Worm (Caenorhabditis elegans) whole organism, L3 larva: Measurements from ENCODE around the gene srj-6.

Source experiments
- R02D3.7 ChIP-seq: fragments of 150-350 bp; optimal IDR thresholded peaks from 2 replicates; lab custom pipeline; 2014; ENCODE audit warnings: missing biosample characterization, missing genetic modification characterization
- ZK546.5 ChIP-seq: sonication (generic microtip); optimal IDR thresholded peaks from 2 replicates; lab custom pipeline; 2017; ENCODE audit warnings: missing biosample characterization, missing genetic modification characterization
- ama-1 ChIP-seq: fragments of 150-350 bp; optimal IDR thresholded peaks from 2 replicates; lab custom pipeline; 2018
- daf-12 ChIP-seq: fragments of 150-350 bp; optimal IDR thresholded peaks from 2 replicates; lab custom pipeline; 2014; ENCODE audit warnings: missing biosample characterization, missing genetic modification reagents, missing genetic modification characterization
- egl-27 ChIP-seq: sonication (generic microtip); optimal IDR thresholded peaks from 4 replicates; lab custom pipeline; 2017; ENCODE audit warnings: missing biosample characterization, missing genetic modification reagents, missing genetic modification characterization
- egl-5 ChIP-seq: fragments of 150-350 bp; optimal IDR thresholded peaks from 2 replicates; lab custom pipeline; 2017; ENCODE audit warnings: missing biosample characterization, missing genetic modification reagents, missing genetic modification characterization, inconsistent platforms
- elt-2 ChIP-seq: sonication (generic microtip); optimal IDR thresholded peaks from 2 replicates; lab custom pipeline; 2016; ENCODE audit warnings: missing genetic modification reagents, mild to moderate bottlenecking, missing genetic modification characterization, missing compliant biosample characterization
- eor-1 ChIP-seq, 2 experiments: fragments of 150-350 bp; optimal IDR thresholded peaks; 2 replicates each; lab custom pipeline; 2014 to 2018; ENCODE audit warnings: missing biosample characterization in 2 of 2, missing genetic modification characterization in 2 of 2
- fkh-10 ChIP-seq: sonication (generic microtip); optimal IDR thresholded peaks from 2 replicates; lab custom pipeline; 2017; ENCODE audit warnings: missing biosample characterization, missing genetic modification reagents, missing genetic modification characterization
- fos-1 ChIP-seq: fragments of 150-350 bp; optimal IDR thresholded peaks from 2 replicates; lab custom pipeline; 2014; ENCODE audit warnings: missing biosample characterization, missing genetic modification characterization
- hmg-11 ChIP-seq: sonication (generic microtip); optimal IDR thresholded peaks from 2 replicates; lab custom pipeline; 2016; ENCODE audit warnings: missing genetic modification characterization, missing compliant biosample characterization
- lin-39 ChIP-seq: fragments of 150-350 bp; optimal IDR thresholded peaks from 2 replicates; lab custom pipeline; 2018; ENCODE audit warnings: missing biosample characterization, missing genetic modification reagents, missing genetic modification characterization
- lsy-12 ChIP-seq: sonication (generic microtip); optimal IDR thresholded peaks from 2 replicates; lab custom pipeline; 2016; ENCODE audit warnings: mild to moderate bottlenecking, missing genetic modification characterization, missing compliant biosample characterization
- mdl-1 ChIP-seq: fragments of 150-350 bp; optimal IDR thresholded peaks from 2 replicates; lab custom pipeline; 2014; ENCODE audit warnings: missing biosample characterization, missing genetic modification characterization
- nhr-11 ChIP-seq: fragments of 150-350 bp; optimal IDR thresholded peaks from 2 replicates; lab custom pipeline; 2014; ENCODE audit warnings: missing biosample characterization, missing genetic modification characterization
- nhr-12 ChIP-seq: fragments of 150-350 bp; optimal IDR thresholded peaks from 2 replicates; lab custom pipeline; 2014; ENCODE audit warnings: missing biosample characterization, missing genetic modification characterization
- nhr-23 ChIP-seq: fragments of 150-350 bp; optimal IDR thresholded peaks from 2 replicates; lab custom pipeline; 2014; ENCODE audit warnings: missing biosample characterization, missing genetic modification reagents, missing genetic modification characterization
- nhr-25 ChIP-seq: sonication (generic microtip); optimal IDR thresholded peaks from 2 replicates; lab custom pipeline; 2017; ENCODE audit warnings: missing biosample characterization, missing genetic modification characterization
- nhr-28 ChIP-seq: fragments of 150-350 bp; optimal IDR thresholded peaks from 2 replicates; lab custom pipeline; 2014; ENCODE audit warnings: missing biosample characterization, missing genetic modification characterization
- nhr-67 ChIP-seq: fragments of 150-350 bp; optimal IDR thresholded peaks from 2 replicates; lab custom pipeline; 2014; ENCODE audit warnings: missing biosample characterization, missing genetic modification characterization
- nhr-76 ChIP-seq: fragments of 150-350 bp; sonication (generic microtip); optimal IDR thresholded peaks from 5 replicates; lab custom pipeline; 2014; ENCODE audit warnings: missing biosample characterization, missing genetic modification characterization
- pha-4 ChIP-seq: fragments of 150-350 bp; optimal IDR thresholded peaks from 2 replicates; lab custom pipeline; 2014; ENCODE audit warnings: missing biosample characterization, missing genetic modification reagents, missing genetic modification characterization
- pqm-1 ChIP-seq: fragments of 150-350 bp; optimal IDR thresholded peaks from 2 replicates; lab custom pipeline; 2017; ENCODE audit warnings: missing biosample characterization, missing genetic modification characterization, inconsistent platforms
- sea-2 ChIP-seq: fragments of 150-350 bp; sonication (generic microtip); optimal IDR thresholded peaks from 4 replicates; lab custom pipeline; 2014; ENCODE audit warnings: missing biosample characterization, missing genetic modification reagents, missing genetic modification characterization
- skn-1 ChIP-seq: fragments of 150-350 bp; optimal IDR thresholded peaks from 2 replicates; lab custom pipeline; 2014; ENCODE audit warnings: missing biosample characterization, missing genetic modification characterization
- snpc-4 ChIP-seq: fragments of 150-350 bp; optimal IDR thresholded peaks from 2 replicates; lab custom pipeline; 2014; ENCODE audit warnings: missing biosample characterization, missing genetic modification characterization
- unc-39 ChIP-seq: sonication (generic microtip); optimal IDR thresholded peaks from 4 replicates; lab custom pipeline; 2017; ENCODE audit warnings: missing biosample characterization, missing genetic modification characterization
- zag-1 ChIP-seq: fragments of 150-350 bp; optimal IDR thresholded peaks from 2 replicates; lab custom pipeline; 2014; ENCODE audit warnings: missing biosample characterization, missing genetic modification characterization
- ztf-4 ChIP-seq: fragments of 150-350 bp; optimal IDR thresholded peaks from 2 replicates; lab custom pipeline; 2014; ENCODE audit warnings: missing biosample characterization, missing genetic modification characterization

srj-6 gene

ce11 chrV:660210-660609 lies 5.9 kb upstream of the srj-6 start, which contains the start of gene F31F4.17:
Gene F31F4.17, minus strand, starts transcription at chrV:660310.
- TF ChIP-seq daf-12 (tag; lab: Kevin White, UChicago) (no peak), ama-1 (lab: Kevin White, UChicago) (no peak), sea-2 (GFP tag; lab: Kevin White, UChicago) (no peak), nhr-67 (tag; lab: Kevin White, UChicago) (no peak), R02D3.7 (tag; lab: Kevin White, UChicago) (no peak), skn-1 (tag; lab: Kevin White, UChicago) (no peak)
- TF ChIP-seq, all 47 proteins: peak for 0

ce11 chrV:657678-658077 lies 3.4 kb upstream of the srj-6 start, which contains the start of gene srh-246:
Gene srh-246, minus strand, starts transcription at chrV:657778.
- no peak for TF ChIP-seq zag-1 (tag; lab: Kevin White, UChicago)
- TF ChIP-seq ama-1 (lab: Kevin White, UChicago) = no peak

DNA sequence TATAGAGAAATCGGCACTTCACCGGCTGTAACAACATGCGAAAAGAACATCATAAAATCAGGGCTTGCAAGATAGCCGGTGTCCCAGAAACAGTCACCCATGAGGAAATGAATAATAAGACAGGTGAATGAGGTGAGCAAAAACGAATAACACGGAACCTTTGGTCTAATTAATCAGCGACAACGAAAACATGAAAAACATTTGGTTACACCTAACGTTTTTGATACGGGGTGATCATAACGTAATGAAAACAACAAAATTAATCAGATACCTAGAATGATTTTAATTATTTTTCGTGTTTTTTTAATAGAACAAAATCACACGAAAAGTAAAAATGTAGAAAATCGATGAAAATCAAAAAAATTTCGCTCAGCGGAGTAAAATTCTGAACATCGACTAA lies 1.5 kb upstream of the srj-6 start, which contains the start of gene srh-245:
TSS of gene srh-245 (minus strand) at position 101 of the 400 bp plus-strand sequence.
- TF ChIP-seq snpc-4 (tag; lab: Kevin White, UChicago) = no peak
- TF ChIP-seq egl-5 (tag; lab: Kevin White, UChicago) = no peak
- TF ChIP-seq hmg-11 (tag; lab: Kevin White, UChicago) = no peak
- no peak for TF ChIP-seq nhr-25 (tag; lab: Kevin White, UChicago)

DNA sequence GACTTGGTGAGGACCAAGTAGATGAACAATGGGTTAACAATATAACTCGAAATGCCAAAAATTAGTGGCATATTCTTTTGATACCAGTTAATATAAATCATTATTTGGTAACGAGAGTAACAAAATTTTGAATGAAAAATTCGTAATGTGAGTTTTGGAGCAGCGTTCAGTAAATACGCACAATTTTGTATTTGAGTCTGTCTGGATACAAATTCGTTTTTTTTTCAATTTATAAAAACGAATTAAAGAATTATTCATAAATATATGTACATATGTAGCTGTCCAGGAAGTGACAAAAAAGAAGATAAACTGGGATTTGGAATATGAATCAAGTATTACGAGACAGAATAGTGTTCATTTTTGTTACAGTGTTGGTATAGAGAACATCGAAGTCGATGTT lies 1.4 kb downstream of the srj-6 start, which contains the start of gene srj-5:
TSS of gene srj-5 (minus strand) at position 101 of the 400 bp plus-strand sequence.
- TF ChIP-seq unc-39 (tag; lab: Kevin White, UChicago) (no peak), nhr-11 (tag; lab: Kevin White, UChicago) (no peak), mdl-1 (tag; lab: Kevin White, UChicago) (no peak), hmg-11 (tag; lab: Kevin White, UChicago) (no peak), nhr-23 (tag; lab: Kevin White, UChicago) (no peak), elt-2 (tag; lab: Kevin White, UChicago) (no peak), eor-1 (tag; optimal IDR thresholded peaks at IDR 0.05; lab: Kevin White, UChicago) (no peak), nhr-12 (no peak), ztf-4 (tag; lab: Kevin White, UChicago) (no peak), fkh-10 (GFP tag; lab: Kevin White, UChicago) (no peak), zag-1 (tag; lab: Kevin White, UChicago) (no peak), ama-1 (lab: Kevin White, UChicago) (no peak), pqm-1 (no peak), skn-1 (tag; lab: Kevin White, UChicago) (no peak), ZK546.5 (tag; lab: Kevin White, UChicago) (no peak), pha-4 (tag; lab: Kevin White, UChicago) (no peak), nhr-28 (tag; lab: Kevin White, UChicago) (no peak)

ce11 chrV:646888-647287 lies 7.4 kb downstream of the srj-6 start, which contains the start of gene ugt-42:
Gene ugt-42, plus strand, starts transcription at chrV:647188.
- TF ChIP-seq nhr-25 (tag; lab: Kevin White, UChicago) (no peak), fos-1 (tag; lab: Kevin White, UChicago) (no peak)

DNA sequence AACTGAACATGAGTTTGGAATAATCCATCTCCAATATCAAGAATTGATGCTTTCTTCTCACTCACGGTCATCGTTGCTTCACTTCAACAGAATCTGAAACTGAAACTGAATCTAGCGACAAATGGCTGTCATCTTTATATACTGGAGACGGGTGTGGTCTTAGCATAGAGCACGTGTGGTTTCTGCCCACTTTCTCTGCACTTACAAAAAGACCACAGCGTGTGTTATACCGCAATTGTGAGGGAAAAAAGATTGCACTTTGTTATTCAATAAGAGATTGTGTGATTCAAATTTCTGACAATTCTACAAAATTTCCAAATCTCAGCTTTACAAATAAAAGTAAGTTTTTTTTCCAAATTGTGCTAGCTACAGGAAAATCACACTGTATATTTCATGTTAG lies 8.2 kb downstream of the srj-6 start, which contains the start of gene F48G7.12:
TSS of gene F48G7.12 (minus strand) at position 101 of the 400 bp plus-strand sequence.
- no peak for TF ChIP-seq nhr-76 (tag; lab: Kevin White, UChicago)
- TF ChIP-seq lsy-12 (tag; lab: Kevin White, UChicago) = no peak
- TF ChIP-seq nhr-25 (tag; lab: Kevin White, UChicago) = no peak
- no peak for TF ChIP-seq mdl-1 (tag; lab: Kevin White, UChicago)
- TF ChIP-seq egl-27 = no peak
- no peak for TF ChIP-seq zag-1 (tag; lab: Kevin White, UChicago)
- no peak for TF ChIP-seq nhr-12
- TF ChIP-seq nhr-28 (tag; lab: Kevin White, UChicago) = no peak

DNA sequence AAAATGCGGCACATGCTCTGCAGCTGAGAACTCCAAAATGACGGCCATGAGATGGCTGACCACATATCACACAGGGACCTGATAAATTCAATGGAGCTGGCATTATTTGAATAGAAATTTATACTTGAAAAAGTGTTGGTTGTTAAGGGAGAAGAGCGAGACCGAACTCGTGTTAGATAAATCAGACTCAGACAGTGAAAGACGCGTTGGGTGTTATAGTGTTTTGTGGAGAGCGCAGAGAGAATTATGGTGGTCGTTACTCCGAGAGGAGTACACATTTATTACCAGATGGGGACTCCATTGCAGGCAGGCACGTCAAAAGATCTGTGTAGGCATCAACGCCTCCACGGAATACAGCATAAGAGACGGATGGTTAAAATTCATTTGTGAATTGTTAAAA lies 11.6 kb downstream of the srj-6 start, which contains the start of gene nhr-190:
TSS of gene nhr-190 (minus strand) at position 175 of the 400 bp plus-strand sequence.
- TF ChIP-seq egl-5 (tag; lab: Kevin White, UChicago) = peak; percentile 29
- TF ChIP-seq R02D3.7 (tag; lab: Kevin White, UChicago) = no peak
- TF ChIP-seq lin-39 (tag; lab: Kevin White, UChicago) = peak; percentile 17
- peak; percentile 41 for TF ChIP-seq hmg-11 (tag; lab: Kevin White, UChicago)
